Worm (Caenorhabditis elegans): ENCODE measurements around the gene cdd-2.

ce11 chrIV:7567557-7568010 is 19.9 kb upstream of the cdd-2 start, which contains the start of gene F32E10.8:
- no peak for TF ChIP-seq tab-1 (GFP tag; IDR thresholded peaks at IDR 0.05)
- TF ChIP-seq ref-1 (GFP tag; conservative IDR thresholded peaks at IDR 0.05), result no peak

Data from whole organism, midembryonic.